Worm (Caenorhabditis elegans): Measurements from ENCODE around the gene str-246.

The str-246 gene

DNA sequence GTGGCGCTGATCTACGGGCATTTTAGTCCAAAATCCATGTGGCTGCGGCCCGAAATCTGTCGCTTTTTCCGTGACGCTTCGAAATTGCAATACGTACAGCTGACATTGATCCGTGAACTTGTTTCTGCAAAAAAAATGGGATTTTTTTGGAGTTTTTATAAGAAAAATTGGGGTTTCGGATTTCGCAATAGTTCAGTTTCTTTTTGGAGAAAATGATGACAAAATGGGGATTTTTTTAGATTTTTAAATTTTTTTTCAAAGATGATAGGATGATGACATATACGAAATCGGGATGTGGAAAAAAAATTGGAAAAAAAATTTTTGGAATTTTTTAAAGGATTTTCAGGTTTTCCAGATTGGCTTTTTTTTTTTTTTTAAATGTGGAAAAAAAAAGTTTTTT is 23.7 kb downstream of the str-246 start:
- TF ChIP-seq skn-1 (tag; optimal IDR thresholded peaks at IDR 0.05) (peak; percentile 66), xbp-1 (tag; optimal IDR thresholded peaks at IDR 0.05) (no peak), nhr-19 (GFP tag; conservative IDR thresholded peaks at IDR 0.05) (no peak), zip-4 (GFP tag; optimal IDR thresholded peaks at IDR 0.05) (peak; percentile 14)

DNA sequence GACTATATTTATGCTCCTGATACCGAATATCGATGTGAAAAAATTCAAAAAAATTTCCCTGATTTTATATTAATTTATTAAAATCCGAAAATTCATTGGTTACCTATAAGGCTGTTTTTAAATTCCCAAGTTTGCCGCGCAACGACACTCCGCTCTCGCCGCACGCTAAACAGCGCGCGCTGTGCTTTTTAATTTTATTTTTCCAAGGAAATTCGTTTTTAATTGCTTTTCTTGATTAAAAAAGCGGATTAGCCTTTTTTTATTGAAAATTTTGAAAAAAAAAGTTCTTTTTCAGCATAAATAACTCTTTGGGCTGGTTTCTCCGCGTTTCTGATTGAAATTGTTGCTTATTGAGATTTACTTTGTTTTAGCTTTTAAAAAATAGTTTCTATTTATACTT is 29.8 kb downstream of the str-246 start:
- TF ChIP-seq pqm-1 (tag; optimal IDR thresholded peaks at IDR 0.05), result no peak
- TF ChIP-seq ceh-63 (GFP tag; optimal IDR thresholded peaks at IDR 0.05), result no peak
- TF ChIP-seq efl-1 (optimal IDR thresholded peaks at IDR 0.05), result peak in 1 of 2 experiments; percentile 72
- TF ChIP-seq efl-1 (GFP tag; optimal IDR thresholded peaks at IDR 0.05 in 1 of 2), result no peak

DNA sequence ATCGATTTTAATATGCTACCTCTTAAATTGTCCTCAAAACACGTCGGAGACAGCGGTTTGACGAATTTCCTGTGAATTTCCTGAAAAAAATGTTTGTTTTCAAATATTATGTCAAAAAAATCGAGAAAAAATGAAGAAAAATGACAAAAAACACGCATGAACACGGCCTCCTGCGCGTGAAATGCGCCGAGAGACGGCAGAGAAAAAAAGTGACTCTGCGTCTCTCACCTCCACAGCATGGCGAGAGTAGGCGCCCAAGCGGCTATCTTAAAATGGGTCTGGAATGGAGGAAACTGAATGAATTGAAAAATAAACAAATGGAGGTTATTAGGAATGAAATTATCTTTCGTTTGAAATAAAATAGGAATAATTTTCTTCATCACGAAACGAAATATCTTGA is 33.3 kb downstream of the str-246 start:
- TF ChIP-seq ceh-82 (tag; optimal IDR thresholded peaks at IDR 0.05) (peak; percentile 50 to 89 (median 83)), blmp-1 (tag; optimal IDR thresholded peaks at IDR 0.05) (peak; percentile 33), mab-9 (GFP tag; IDR thresholded peaks at IDR 0.05) (peak; percentile 68), efl-1 (optimal IDR thresholded peaks at IDR 0.05) (peak; percentile 88), efl-1 (GFP tag; optimal IDR thresholded peaks at IDR 0.05 in 1 of 2) (peak; percentile 78 to 98), Y116A8C.19 (tag; optimal IDR thresholded peaks at IDR 0.05; ENCODE audit: borderline replicate concordance) (no peak), lin-35 (GFP tag; optimal IDR thresholded peaks at IDR 0.05) (peak; percentile 66 to 83), ceh-63 (GFP tag; optimal IDR thresholded peaks at IDR 0.05) (no peak), zag-1 (tag; optimal IDR thresholded peaks at IDR 0.05) (no peak), tbx-2 (tag; optimal IDR thresholded peaks at IDR 0.05) (peak; percentile 84), rnt-1 (tag; optimal IDR thresholded peaks at IDR 0.05) (peak; percentile 96), lir-3 (tag; optimal IDR thresholded peaks at IDR 0.05; ENCODE audit: poor library complexity) (peak; percentile 73), sptf-1 (tag; optimal IDR thresholded peaks at IDR 0.05) (no peak), alr-1 (tag; optimal IDR thresholded peaks at IDR 0.05; ENCODE audit: borderline replicate concordance) (peak; percentile 43), nhr-28 (tag; optimal IDR thresholded peaks at IDR 0.05) (no peak), hlh-4 (tag; optimal IDR thresholded peaks at IDR 0.05) (no peak), unc-130 (tag; optimal IDR thresholded peaks at IDR 0.05) (no peak), pag-3 (tag; optimal IDR thresholded peaks at IDR 0.05; ENCODE audit: borderline replicate concordance, insufficient read depth) (no peak), irx-1 (tag; optimal IDR thresholded peaks at IDR 0.05) (peak; percentile 78), nhr-47 (tag; optimal IDR thresholded peaks at IDR 0.05) (peak; percentile 91), mdl-1 (tag; optimal IDR thresholded peaks at IDR 0.05) (peak in 1 of 2 experiments; percentile 20), fkh-4 (tag; optimal IDR thresholded peaks at IDR 0.05; ENCODE audit: borderline replicate concordance) (peak; percentile 57), ztf-11 (tag; optimal IDR thresholded peaks at IDR 0.05) (peak in 1 of 2 experiments; percentile 67), xbp-1 (tag; optimal IDR thresholded peaks at IDR 0.05) (peak; percentile 75), elt-2 (tag; optimal IDR thresholded peaks at IDR 0.05) (peak; percentile 57), sox-4 (tag; optimal IDR thresholded peaks at IDR 0.05) (peak; percentile 53), unc-98 (GFP tag; IDR thresholded peaks at IDR 0.05) (peak; percentile 79), nhr-85 (tag) (peak; percentile 70), lin-13 (GFP tag; optimal IDR thresholded peaks at IDR 0.05) (peak; percentile 8), ztf-4 (tag; optimal IDR thresholded peaks at IDR 0.05) (no peak), jun-1 (tag; optimal IDR thresholded peaks at IDR 0.05) (peak; percentile 33), ceh-88 (GFP tag; IDR thresholded peaks at IDR 0.05) (0 out of 2 replicates have a peak, but pooled peaks have one; percentile 17), aha-1 (tag; optimal IDR thresholded peaks at IDR 0.05) (no peak), nhr-11 (tag; optimal IDR thresholded peaks at IDR 0.05) (peak; percentile 38), C16A3.4 (tag; optimal IDR thresholded peaks at IDR 0.05) (peak; percentile 29), ces-1 (GFP tag; optimal IDR thresholded peaks at IDR 0.05) (no peak), pqm-1 (tag; optimal IDR thresholded peaks at IDR 0.05) (no peak), unc-86 (tag; optimal IDR thresholded peaks at IDR 0.05) (peak; percentile 77), lsy-2 (tag; optimal IDR thresholded peaks at IDR 0.05) (peak; percentile 61 to 74), F16B12.6 (tag; optimal IDR thresholded peaks at IDR 0.05) (peak; percentile 59), hlh-17 (GFP tag; optimal IDR thresholded peaks at IDR 0.05; ENCODE audit: borderline replicate concordance) (no peak), snpc-4 (tag; optimal IDR thresholded peaks at IDR 0.05) (peak; percentile 74), egl-27 (tag; optimal IDR thresholded peaks at IDR 0.05) (no peak), C34B4.2 (tag; optimal IDR thresholded peaks at IDR 0.05) (no peak), ets-5 (GFP tag; IDR thresholded peaks at IDR 0.05) (no peak)

All from whole organism, L1 larva.